Worm (Caenorhabditis elegans) whole organism, early embryonic: Measurements from ENCODE around the gene dohh-1.

Experiments used
- F13C5.2 ChIP-seq: sonication (generic microtip); optimal IDR thresholded peaks from 2 replicates; lab custom pipeline; 2017; ENCODE audit warnings: mild to moderate bottlenecking, missing genetic modification characterization, inconsistent platforms, missing compliant biosample characterization
- aly-1 ChIP-seq: sonication (generic microtip); optimal IDR thresholded peaks from 2 replicates; lab custom pipeline; 2016; ENCODE audit warnings: missing genetic modification characterization, missing compliant biosample characterization
- ama-1 ChIP-seq: fragments of 150-350 bp; optimal IDR thresholded peaks from 2 replicates; lab custom pipeline; 2014
- ceh-13 ChIP-seq: fragments of 200-800 bp; sonication (Bioruptor generic); optimal IDR thresholded peaks from 2 replicates; lab custom pipeline; 2018; ENCODE audit warnings: mild to moderate bottlenecking, missing genetic modification characterization, missing compliant biosample characterization
- ceh-36 ChIP-seq: sonication (generic microtip); optimal IDR thresholded peaks from 2 replicates; lab custom pipeline; 2016; ENCODE audit warnings: missing genetic modification characterization, inconsistent platforms, missing compliant biosample characterization
- flt-1 ChIP-seq: fragments of 200-800 bp; sonication (Bioruptor generic); IDR thresholded peaks from 2 replicates; pipeline ENCODE4 v1.3.6; 2022; ENCODE audit warnings: missing genetic modification characterization, missing compliant biosample characterization
- hmg-4 ChIP-seq: fragments of 200-800 bp; sonication (Bioruptor generic); optimal IDR thresholded peaks from 2 replicates; lab custom pipeline; 2018; ENCODE audit warnings: mild to moderate bottlenecking, missing genetic modification characterization, missing compliant biosample characterization
- hnd-1 ChIP-seq: sonication (generic microtip); optimal IDR thresholded peaks from 2 replicates; lab custom pipeline; 2016; ENCODE audit warnings: missing genetic modification characterization, missing compliant biosample characterization
- pes-1 ChIP-seq: fragments of 200-800 bp; sonication (Bioruptor generic); IDR thresholded peaks from 2 replicates; pipeline ENCODE4 v1.3.6; 2022; ENCODE audit warnings: missing genetic modification reagents, missing genetic modification characterization, missing compliant biosample characterization
- scrt-1 ChIP-seq: fragments of 200-800 bp; sonication (Bioruptor generic); IDR thresholded peaks from 2 replicates; pipeline ENCODE4 v1.3.6; 2022; ENCODE audit warnings: missing genetic modification characterization, missing compliant biosample characterization
- sea-1 ChIP-seq: fragments of 200-800 bp; sonication (Bioruptor generic); conservative IDR thresholded peaks from 2 replicates; pipeline ENCODE4 v1.3.6; 2022; ENCODE audit warnings: missing genetic modification characterization, missing compliant biosample characterization
- tbx-11 ChIP-seq: fragments of 200-800 bp; sonication (Bioruptor generic); IDR thresholded peaks from 2 replicates; pipeline ENCODE4 v1.3.6; 2022; ENCODE audit warnings: missing genetic modification characterization, missing compliant biosample characterization

DNA sequence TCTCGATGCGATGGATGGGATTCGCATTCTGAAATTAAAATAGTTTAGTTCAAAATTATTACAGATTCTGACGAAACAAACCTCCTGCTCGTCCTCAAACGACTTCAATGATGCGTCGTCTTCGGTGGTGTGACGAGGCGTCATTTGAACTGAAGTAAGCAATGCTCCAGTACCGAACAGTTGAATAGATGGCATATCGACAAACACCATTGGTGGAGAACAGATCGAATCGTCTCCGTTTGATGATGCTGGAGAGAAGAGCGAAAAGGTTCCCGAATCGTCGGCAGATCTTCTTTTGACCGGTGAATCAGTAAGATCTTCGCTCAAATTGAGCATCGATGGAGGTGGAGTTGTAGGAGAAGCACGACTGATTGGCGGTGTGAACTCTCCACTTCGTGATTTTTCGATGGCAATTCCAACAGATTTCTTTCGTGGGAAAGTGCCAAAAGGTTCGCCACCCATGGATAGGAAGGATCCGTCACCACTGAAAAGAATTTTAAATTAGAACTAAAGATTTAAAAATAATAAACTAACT lies 35.3 kb upstream of the dohh-1 start:
- TF ChIP-seq ama-1 (peak; percentile 22), aly-1 (no peak), ceh-36 (no peak), F13C5.2 (no peak), ceh-13 (GFP tag; lab: Kevin White, UChicago) (no peak), flt-1 (GFP tag; lab: Robert Waterston, UW) (no peak), hmg-4 (no peak), sea-1 (no peak), scrt-1 (GFP tag; lab: Robert Waterston, UW) (no peak), pes-1 (no peak), tbx-11 (GFP tag; lab: Robert Waterston, UW) (no peak), hnd-1 (tag; lab: Kevin White, UChicago) (no peak)
